Fruit fly (Drosophila melanogaster) whole organism, embryonic: Measurements from ENCODE around the gene CG31542.
A peak's percentile ranks its signal among the peaks of the same experiment; 100 is the strongest.

Experiments
- Bdp1 ChIP-seq: fragments of 200-800 bp; sonication (Bioruptor generic); optimal IDR thresholded peaks from 3 replicates; lab custom pipeline; 2016; ENCODE audit warnings: missing biosample characterization, missing genetic modification characterization
- C15 ChIP-seq: fragments of 200-800 bp; sonication (Bioruptor generic); IDR thresholded peaks from 3 replicates; pipeline ENCODE4 v1.3.6; 2022; ENCODE audit warnings: missing biosample characterization, missing genetic modification characterization
- CG11398 ChIP-seq: fragments of 200-800 bp; sonication (Bioruptor generic); optimal IDR thresholded peaks from 2 replicates; lab custom pipeline; 2016; ENCODE audit warnings: missing biosample characterization, missing genetic modification characterization
- CG13894 ChIP-seq: fragments of 200-800 bp; sonication (Bioruptor generic); optimal IDR thresholded peaks from 3 replicates; lab custom pipeline; 2018; ENCODE audit warnings: missing biosample characterization, mild to moderate bottlenecking, missing genetic modification characterization, moderate library complexity
- CG15073 ChIP-seq: fragments of 200-800 bp; sonication (Bioruptor generic); optimal IDR thresholded peaks from 2 replicates; lab custom pipeline; 2016; ENCODE audit warnings: missing biosample characterization, missing genetic modification characterization
- CG1647 ChIP-seq: fragments of 200-800 bp; sonication (Bioruptor generic); optimal IDR thresholded peaks from 3 replicates; lab custom pipeline; 2016; ENCODE audit warnings: missing biosample characterization, missing genetic modification characterization
- CG16813 ChIP-seq: fragments of 200-800 bp; sonication (Bioruptor generic); IDR thresholded peaks from 3 replicates; pipeline ENCODE4 v1.3.6; 2022; ENCODE audit warnings: missing biosample characterization, missing genetic modification characterization; ENCODE audit not compliant: partially characterized antibody
- CG3065 ChIP-seq: fragments of 200-800 bp; sonication (Bioruptor generic); optimal IDR thresholded peaks from 2 replicates; lab custom pipeline; 2016; ENCODE audit warnings: missing biosample characterization, missing genetic modification characterization
- CG3995 ChIP-seq: fragments of 200-800 bp; sonication (Bioruptor generic); optimal IDR thresholded peaks from 3 replicates; lab custom pipeline; 2016; ENCODE audit warnings: missing biosample characterization, missing genetic modification characterization
- CG42726 ChIP-seq: fragments of 200-800 bp; sonication (Bioruptor generic); IDR thresholded peaks from 2 replicates; pipeline ENCODE4 v1.3.6; 2022; ENCODE audit warnings: missing biosample characterization, missing genetic modification characterization; ENCODE audit not compliant: partially characterized antibody
- CG4424 ChIP-seq: fragments of 200-800 bp; sonication (Bioruptor generic); optimal IDR thresholded peaks from 3 replicates; lab custom pipeline; 2016; ENCODE audit warnings: missing biosample characterization, missing genetic modification characterization
- CG6175 ChIP-seq: fragments of 200-800 bp; sonication (Bioruptor generic); IDR thresholded peaks from 3 replicates; pipeline ENCODE4 v1.3.6; 2022; ENCODE audit warnings: missing biosample characterization, missing genetic modification characterization
- CG6791 ChIP-seq: fragments of 200-800 bp; sonication (Bioruptor generic); IDR thresholded peaks from 3 replicates; pipeline ENCODE4 v1.3.6; 2022; ENCODE audit warnings: missing biosample characterization, missing genetic modification characterization; ENCODE audit not compliant: partially characterized antibody
- CG7556 ChIP-seq: fragments of 200-800 bp; sonication (Bioruptor generic); optimal IDR thresholded peaks from 2 replicates; lab custom pipeline; 2017; ENCODE audit warnings: missing biosample characterization, mild to moderate bottlenecking, missing genetic modification characterization
- CG9932 ChIP-seq: fragments of 200-800 bp; sonication (Bioruptor generic); IDR thresholded peaks from 2 replicates; pipeline ENCODE4 v1.3.6; 2022; ENCODE audit warnings: missing biosample characterization, missing genetic modification characterization
- Fer3 ChIP-seq: fragments of 200-800 bp; sonication (Bioruptor generic); optimal IDR thresholded peaks from 2 replicates; lab custom pipeline; 2018; ENCODE audit warnings: missing biosample characterization, mild to moderate bottlenecking, missing genetic modification characterization, moderate library complexity
- HmgD ChIP-seq: fragments of 200-800 bp; sonication (Bioruptor generic); optimal IDR thresholded peaks from 3 replicates; lab custom pipeline; 2016; ENCODE audit warnings: missing biosample characterization, missing genetic modification characterization
- Opbp ChIP-seq: fragments of 200-800 bp; sonication (Bioruptor generic); IDR thresholded peaks from 3 replicates; pipeline ENCODE4 v1.3.6; 2022; ENCODE audit warnings: missing biosample characterization, missing genetic modification characterization; ENCODE audit not compliant: partially characterized antibody
- amos ChIP-seq: fragments of 200-800 bp; sonication (Bioruptor generic); IDR thresholded peaks from 2 replicates; pipeline ENCODE4 v1.3.6; 2022; ENCODE audit warnings: missing biosample characterization, missing genetic modification characterization; ENCODE audit not compliant: partially characterized antibody
- ato ChIP-seq: fragments of 200-800 bp; sonication (Bioruptor generic); IDR thresholded peaks from 2 replicates; pipeline ENCODE4 v1.3.6; 2022; ENCODE audit warnings: missing biosample characterization, missing genetic modification characterization; ENCODE audit not compliant: partially characterized antibody
- chinmo ChIP-seq: fragments of 200-800 bp; sonication (Bioruptor generic); IDR thresholded peaks from 4 replicates; pipeline ENCODE4 v1.3.6; 2022; ENCODE audit warnings: missing biosample characterization, missing genetic modification characterization; ENCODE audit not compliant: partially characterized antibody
- chn ChIP-seq: fragments of 200-800 bp; sonication (Bioruptor generic); optimal IDR thresholded peaks from 2 replicates; lab custom pipeline; 2016; ENCODE audit warnings: missing biosample characterization, missing genetic modification characterization
- corto ChIP-seq: fragments of 200-800 bp; sonication (Bioruptor generic); optimal IDR thresholded peaks from 2 replicates; lab custom pipeline; 2016; ENCODE audit warnings: missing biosample characterization, mild to moderate bottlenecking, missing genetic modification characterization, moderate library complexity
- crp ChIP-seq, 2 experiments: fragments of 200-800 bp; sonication (Bioruptor generic); optimal IDR thresholded peaks; 2 replicates in 1 of 2; 3 replicates in 1 of 2; lab custom pipeline; 2017; ENCODE audit warnings: missing biosample characterization in 2 of 2, missing genetic modification characterization in 2 of 2, mild to moderate bottlenecking in 1 of 2, moderate library complexity in 1 of 2
- dan ChIP-seq: fragments of 200-800 bp; sonication (Bioruptor generic); IDR thresholded peaks from 2 replicates; pipeline ENCODE4 v1.3.6; 2022; ENCODE audit warnings: missing biosample characterization, missing genetic modification characterization
- dati ChIP-seq: fragments of 200-800 bp; sonication (Bioruptor generic); IDR thresholded peaks from 2 replicates; pipeline ENCODE4 v1.3.6; 2022; ENCODE audit warnings: missing biosample characterization, missing genetic modification characterization
- dimm ChIP-seq: fragments of 200-800 bp; sonication (Bioruptor generic); IDR thresholded peaks from 2 replicates; pipeline ENCODE4 v1.3.6; 2022; ENCODE audit warnings: missing biosample characterization, missing genetic modification characterization
- dmrt99B ChIP-seq: fragments of 200-800 bp; sonication (Bioruptor generic); optimal IDR thresholded peaks from 2 replicates; lab custom pipeline; 2018; ENCODE audit warnings: missing biosample characterization, mild to moderate bottlenecking, missing genetic modification characterization, moderate library complexity
- dysf ChIP-seq: fragments of 200-800 bp; sonication (Bioruptor generic); IDR thresholded peaks from 3 replicates; pipeline ENCODE4 v1.3.6; 2022; ENCODE audit warnings: missing biosample characterization, missing genetic modification characterization
- ewg ChIP-seq: fragments of 200-800 bp; sonication (Bioruptor generic); optimal IDR thresholded peaks from 3 replicates; lab custom pipeline; 2017; ENCODE audit warnings: mild to moderate bottlenecking, missing biosample characterization, missing genetic modification reagents, missing genetic modification characterization
- gce ChIP-seq: fragments of 200-800 bp; sonication (Bioruptor generic); IDR thresholded peaks from 3 replicates; pipeline ENCODE4 v1.3.6; 2022; ENCODE audit warnings: missing biosample characterization, missing genetic modification characterization
- grau ChIP-seq: fragments of 200-800 bp; optimal IDR thresholded peaks from 3 replicates; lab custom pipeline; 2019; ENCODE audit warnings: missing biosample characterization, mild to moderate bottlenecking, missing genetic modification characterization, moderate library complexity
- h ChIP-seq: fragments of >200 bp; optimal IDR thresholded peaks from 2 replicates; lab custom pipeline; 2017
- knrl ChIP-seq: fragments of 200-800 bp; sonication (Bioruptor generic); IDR thresholded peaks from 3 replicates; pipeline ENCODE4 v1.3.6; 2022; ENCODE audit warnings: missing biosample characterization, missing genetic modification characterization; ENCODE audit not compliant: partially characterized antibody
- mld ChIP-seq: fragments of 200-800 bp; sonication (Bioruptor generic); IDR thresholded peaks from 3 replicates; pipeline ENCODE4 v1.3.6; 2022; ENCODE audit warnings: missing biosample characterization, missing genetic modification characterization; ENCODE audit not compliant: partially characterized antibody
- nerfin-1 ChIP-seq: fragments of 200-800 bp; sonication (Bioruptor generic); optimal IDR thresholded peaks from 3 replicates; lab custom pipeline; 2019; ENCODE audit warnings: missing biosample characterization, mild to moderate bottlenecking, missing genetic modification characterization, moderate library complexity
- nerfin-2 ChIP-seq: fragments of 200-800 bp; sonication (Bioruptor generic); IDR thresholded peaks from 2 replicates; pipeline ENCODE4 v1.3.6; 2022; ENCODE audit warnings: missing biosample characterization, missing genetic modification characterization; ENCODE audit not compliant: partially characterized antibody
- peb ChIP-seq: fragments of 200-800 bp; sonication (Bioruptor generic); IDR thresholded peaks from 2 replicates; pipeline ENCODE4 v1.3.6; 2022; ENCODE audit warnings: missing biosample characterization, missing genetic modification characterization
- pho ChIP-seq: fragments of 200-800 bp; sonication (Bioruptor generic); optimal IDR thresholded peaks from 2 replicates; lab custom pipeline; 2016; ENCODE audit warnings: missing biosample characterization, missing genetic modification characterization
- sc ChIP-seq, 3 experiments: fragments of >200 bp in 2 of 3; fragments of 200-800 bp in 1 of 3; sonication (Bioruptor generic) in 1 of 3; optimal IDR thresholded peaks; 2 replicates in 2 of 3; 3 replicates in 1 of 3; lab custom pipeline; 2017; ENCODE audit warnings: mild to moderate bottlenecking in 1 of 3, missing biosample characterization in 1 of 3, missing genetic modification characterization in 1 of 3, missing genetic modification reagents in 1 of 3
- seq ChIP-seq: fragments of 200-800 bp; sonication (Bioruptor generic); IDR thresholded peaks from 2 replicates; pipeline ENCODE4 v1.3.6; 2022; ENCODE audit warnings: missing biosample characterization, missing genetic modification characterization
- sisA ChIP-seq: fragments of 200-800 bp; sonication (Bioruptor generic); IDR thresholded peaks from 2 replicates; pipeline ENCODE4 v1.3.6; 2022; ENCODE audit warnings: missing biosample characterization, missing genetic modification characterization
- slbo ChIP-seq: fragments of 200-800 bp; sonication (Bioruptor generic); IDR thresholded peaks from 2 replicates; pipeline ENCODE4 v1.3.6; 2022; ENCODE audit warnings: missing biosample characterization, missing genetic modification characterization
- ssp ChIP-seq: fragments of 200-800 bp; sonication (Bioruptor generic); IDR thresholded peaks from 2 replicates; pipeline ENCODE4 v1.3.6; 2022; ENCODE audit warnings: missing biosample characterization, missing genetic modification characterization
- sug ChIP-seq: fragments of 200-800 bp; optimal IDR thresholded peaks from 2 replicates; lab custom pipeline; 2019; ENCODE audit warnings: missing biosample characterization, mild to moderate bottlenecking, missing genetic modification characterization, moderate library complexity
- tna ChIP-seq: fragments of 200-800 bp; sonication (Bioruptor generic); IDR thresholded peaks from 2 replicates; pipeline ENCODE4 v1.3.6; 2022; ENCODE audit warnings: missing biosample characterization, missing genetic modification characterization; ENCODE audit not compliant: partially characterized antibody
- unc-4 ChIP-seq: fragments of 200-800 bp; sonication (Bioruptor generic); IDR thresholded peaks from 2 replicates; pipeline ENCODE4 v1.3.6; 2022; ENCODE audit warnings: missing biosample characterization, missing genetic modification characterization; ENCODE audit not compliant: partially characterized antibody
- zf30C ChIP-seq: fragments of 200-800 bp; sonication (Bioruptor generic); optimal IDR thresholded peaks from 3 replicates; lab custom pipeline; 2018; ENCODE audit warnings: missing biosample characterization, mild to moderate bottlenecking, missing genetic modification characterization
- zfh1 ChIP-seq: fragments of 200-800 bp; sonication (Bioruptor generic); IDR thresholded peaks from 3 replicates; pipeline ENCODE4 v1.3.6; 2022; ENCODE audit warnings: missing biosample characterization, missing genetic modification characterization

The CG31542 gene

DNA sequence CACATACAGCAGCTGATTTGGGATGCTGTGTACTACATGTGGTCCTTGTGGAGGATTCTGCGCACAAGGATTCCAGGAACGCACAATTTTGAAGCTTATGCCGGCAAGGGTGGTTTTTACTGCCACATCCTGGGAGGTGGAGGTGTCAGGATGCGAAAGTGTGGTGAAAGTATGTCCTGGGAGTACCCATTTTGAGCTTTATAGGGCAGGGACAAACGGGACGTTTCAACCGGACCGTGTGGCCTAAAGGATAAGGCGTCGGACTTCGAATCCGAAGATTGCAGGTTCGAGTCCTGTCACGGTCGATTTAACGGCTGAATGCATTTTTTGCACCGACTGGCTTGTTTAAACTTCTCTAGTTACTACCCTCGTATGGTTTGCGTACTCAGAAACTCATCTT is 18.7 kb downstream of the CG31542 start:
- TF ChIP-seq ewg (GFP tag; lab: Kevin White, UChicago), result peak; percentile 81
- no peak for TF ChIP-seq gce (GFP tag; lab: Robert Waterston, UW)
- no peak for TF ChIP-seq dimm
- no peak for TF ChIP-seq C15 (GFP tag; lab: Robert Waterston, UW)
- no peak for TF ChIP-seq slbo (GFP tag; lab: Robert Waterston, UW)
- TF ChIP-seq CG42726, result 0 out of 2 replicates have a peak, but pooled peaks have one; percentile 9
- peak; percentile 12; the same call in 1 of the 3 replicates for TF ChIP-seq CG16813 (GFP tag; lab: Robert Waterston, UW)
- no peak for TF ChIP-seq dati (GFP tag; lab: Robert Waterston, UW)
- TF ChIP-seq Opbp (GFP tag; lab: Robert Waterston, UW), result 0 out of 3 replicates have a peak, but pooled peaks have one; percentile 42
- TF ChIP-seq CG3995 (GFP tag; lab: Kevin White, UChicago), result no peak
- TF ChIP-seq nerfin-1 (tag; lab: Kevin White, UChicago), result no peak
- TF ChIP-seq chn (GFP tag; lab: Kevin White, UChicago), result no peak
- no peak for TF ChIP-seq dan (GFP tag; lab: Robert Waterston, UW)
- TF ChIP-seq sug, result no peak
- 0 out of 2 replicates have a peak, but pooled peaks have one; percentile 21 for TF ChIP-seq nerfin-2 (GFP tag; lab: Robert Waterston, UW)
- TF ChIP-seq unc-4 (GFP tag; lab: Robert Waterston, UW), result 0 out of 2 replicates have a peak, but pooled peaks have one; percentile 36
- 0 out of 2 replicates have a peak, but pooled peaks have one; percentile 17 for TF ChIP-seq ato
- peak in 1 of 2 experiments; percentile 26 for TF ChIP-seq crp (GFP tag; optimal IDR thresholded peaks at IDR 0.05; lab: Kevin White, UChicago)
- TF ChIP-seq chinmo (GFP tag; lab: Robert Waterston, UW), result 0 out of 4 replicates have a peak, but pooled peaks have one; percentile 77
- no peak for TF ChIP-seq tna (GFP tag; lab: Robert Waterston, UW)
- TF ChIP-seq CG13894 (tag; lab: Kevin White, UChicago), result no peak
- TF ChIP-seq CG7556 (GFP tag; lab: Kevin White, UChicago), result no peak
- TF ChIP-seq sc (optimal IDR thresholded peaks at IDR 0.05; lab: Kevin White, UChicago), result no peak
- TF ChIP-seq sc (GFP tag; optimal IDR thresholded peaks at IDR 0.05; lab: Kevin White, UChicago), result no peak
- TF ChIP-seq HmgD (GFP tag; lab: Kevin White, UChicago), result no peak
- no peak for TF ChIP-seq CG9932 (GFP tag; lab: Robert Waterston, UW)
- TF ChIP-seq zfh1, result no peak
- TF ChIP-seq corto (GFP tag; lab: Kevin White, UChicago), result no peak
- peak; percentile 36; the same call in 1 of the 2 replicates for TF ChIP-seq seq (GFP tag; lab: Robert Waterston, UW)
- TF ChIP-seq knrl (GFP tag; lab: Robert Waterston, UW), result 0 out of 3 replicates have a peak, but pooled peaks have one; percentile 15
- TF ChIP-seq Bdp1, result peak; percentile 93
- TF ChIP-seq dysf (GFP tag; lab: Robert Waterston, UW), result no peak
- no peak for TF ChIP-seq pho
- TF ChIP-seq CG6791 (GFP tag; lab: Robert Waterston, UW), result peak; percentile 47; the same call in 1 of the 3 replicates
- peak; percentile 31; the same call in 1 of the 2 replicates for TF ChIP-seq amos (GFP tag; lab: Robert Waterston, UW)

DNA sequence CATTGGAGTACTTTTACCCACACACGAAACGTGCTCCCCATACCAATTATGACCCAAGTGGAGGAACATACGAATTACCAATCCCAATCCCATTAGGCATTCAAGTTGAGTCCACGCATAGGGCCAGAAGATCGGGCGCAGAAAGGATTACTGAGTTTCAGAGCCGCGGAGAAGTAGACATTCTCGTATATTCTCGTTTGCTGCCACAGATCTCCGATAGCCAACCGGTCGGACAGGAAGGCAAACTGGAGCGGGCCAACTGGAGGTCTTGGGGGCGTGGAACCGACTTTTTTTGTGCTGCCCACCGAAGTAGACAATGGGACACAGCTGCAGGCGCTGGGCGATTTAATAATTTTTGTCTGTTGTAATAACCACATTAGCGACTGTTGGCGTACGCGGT is 19.7 kb downstream of the CG31542 start:
- TF ChIP-seq h (lab: Kevin White, UChicago) (no peak), ewg (GFP tag; lab: Kevin White, UChicago) (no peak), CG11398 (GFP tag; lab: Kevin White, UChicago) (no peak), CG3065 (GFP tag; lab: Kevin White, UChicago) (no peak), Fer3 (tag; lab: Kevin White, UChicago) (no peak), sisA (GFP tag; lab: Robert Waterston, UW) (no peak), ssp (no peak), chinmo (GFP tag; lab: Robert Waterston, UW) (0 out of 4 replicates have a peak, but pooled peaks have one; percentile 43), CG1647 (GFP tag; lab: Kevin White, UChicago) (no peak), peb (GFP tag; lab: Robert Waterston, UW) (no peak), CG15073 (GFP tag; lab: Kevin White, UChicago) (no peak), dmrt99B (no peak), CG6175 (0 out of 3 replicates have a peak, but pooled peaks have one; percentile 13), mld (GFP tag; lab: Robert Waterston, UW) (no peak), zf30C (GFP tag; lab: Kevin White, UChicago) (no peak), grau (tag; lab: Kevin White, UChicago) (no peak), CG4424 (GFP tag; lab: Kevin White, UChicago) (no peak)
